Worm (Caenorhabditis elegans) whole organism, young adult: ENCODE results near the gene Y46G5A.28.

ENCODE experiments used
- F10E7.11 ChIP-seq: sonication (generic microtip); optimal IDR thresholded peaks from 2 replicates; lab custom pipeline; 2017; ENCODE audit warnings: mild to moderate bottlenecking, missing genetic modification characterization, moderate library complexity, missing compliant biosample characterization
- cebp-1 ChIP-seq, 2 experiments: fragments of 200-800 bp in 1 of 2; sonication (Bioruptor generic) in 1 of 2; sonication (generic microtip) in 1 of 2; IDR thresholded peaks in 1 of 2; optimal IDR thresholded peaks in 1 of 2; 2 replicates each; pipeline versions ENCODE4 v1.3.6 to Lab custom; 2017 to 2022; ENCODE audit warnings: missing compliant biosample characterization in 2 of 2, missing genetic modification characterization in 2 of 2, mild to moderate bottlenecking in 1 of 2, missing genetic modification reagents in 1 of 2, moderate library complexity in 1 of 2
- dox-1 ChIP-seq: fragments of 200-800 bp; sonication (Bioruptor generic); IDR thresholded peaks from 2 replicates; pipeline ENCODE4 v1.3.6; 2022; ENCODE audit warnings: missing genetic modification reagents, missing genetic modification characterization, missing compliant biosample characterization
- mel-28 ChIP-seq: sonication (generic microtip); optimal IDR thresholded peaks from 2 replicates; lab custom pipeline; 2016; ENCODE audit warnings: borderline replicate concordance, mild to moderate bottlenecking, missing genetic modification characterization, missing compliant biosample characterization
- nhr-80 ChIP-seq: sonication (generic microtip); optimal IDR thresholded peaks from 2 replicates; lab custom pipeline; 2016; ENCODE audit warnings: missing genetic modification characterization, missing compliant biosample characterization
- snpc-1.1 ChIP-seq: sonication (generic microtip); optimal IDR thresholded peaks from 2 replicates; lab custom pipeline; 2017; ENCODE audit warnings: missing genetic modification characterization, mild to moderate bottlenecking, missing compliant biosample characterization, antibody characterized with exemption, moderate library complexity, missing genotype, missing genetic modification reagents; ENCODE audit not compliant: insufficient read depth

Gene Y46G5A.28

ce11 chrII:12901025-12901424, 50.8 kb downstream of the Y46G5A.28 start, which contains the start of gene clec-65:
TSS of gene clec-65 (plus strand) at chrII:12901325.
- no peak for TF ChIP-seq F10E7.11 (tag; lab: Kevin White, UChicago)
- 0 out of 2 replicates have a peak, but pooled peaks have one; percentile 15 for TF ChIP-seq dox-1 (GFP tag; lab: Robert Waterston, UW)
- TF ChIP-seq nhr-80 (tag; lab: Kevin White, UChicago) = peak; percentile 20
- no peak for TF ChIP-seq cebp-1 (GFP tag; IDR thresholded peaks at IDR 0.05; lab: Robert Waterston, UW)
- no peak for TF ChIP-seq cebp-1 (tag; optimal IDR thresholded peaks at IDR 0.05; lab: Kevin White, UChicago)
- no peak for TF ChIP-seq mel-28
- TF ChIP-seq snpc-1.1 (tag; lab: Kevin White, UChicago) = no peak
- TF ChIP-seq, all 124 proteins: peak for 2
